ENCODE assay signal across 1 fruit fly cellular context in the genomic region with DNA sequence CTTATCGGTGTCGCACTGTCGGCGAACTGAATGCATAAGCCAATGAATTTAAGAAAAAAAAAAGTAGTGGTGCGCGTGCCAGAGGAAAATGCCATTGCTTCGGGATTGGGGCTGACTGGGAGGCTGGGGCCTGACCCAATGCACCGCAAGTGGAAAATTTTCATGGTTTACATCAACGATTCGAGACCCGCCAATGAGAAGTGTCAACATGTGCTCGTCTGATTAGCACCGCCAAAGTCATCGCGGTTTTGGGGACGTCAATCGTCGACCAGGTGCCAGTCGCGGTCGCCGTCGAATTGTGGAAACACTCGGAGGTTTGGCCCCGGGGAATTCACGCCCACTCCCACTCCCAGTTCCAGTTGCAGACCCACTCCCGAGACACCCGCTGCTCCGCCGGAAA.
TF ChIP-seq lines count a peak whose summit lies in the region.

No protein-coding gene starts in this region.

TF ChIP-seq in whole organism, embryonic, 481 proteins besides CTCF, POLR2A, EP300 and RAD21 (continued from another document):
- TF ChIP-seq CG33557 (GFP tag; optimal IDR thresholded peaks at IDR 0.05; lab: Kevin White, UChicago) (no peak), CrebB (tag; optimal IDR thresholded peaks at IDR 0.05; lab: Kevin White, UChicago) (peak; percentile 28), CG15479 (GFP tag; optimal IDR thresholded peaks at IDR 0.05; lab: Kevin White, UChicago) (no peak), bab2 (GFP tag; optimal IDR thresholded peaks at IDR 0.05; lab: Kevin White, UChicago) (peak; percentile 2), Hey (tag; optimal IDR thresholded peaks at IDR 0.05; lab: Kevin White, UChicago) (peak; percentile 33), dm (GFP tag; optimal IDR thresholded peaks at IDR 0.05; lab: Kevin White, UChicago) (no peak), ci (GFP tag; IDR thresholded peaks at IDR 0.05; lab: Robert Waterston, UW) (peak; percentile 60; the same call in 2 of the 3 replicates), CG10209 (GFP tag; optimal IDR thresholded peaks at IDR 0.05; lab: Kevin White, UChicago) (peak; percentile 53), CG1233 (GFP tag; optimal IDR thresholded peaks at IDR 0.05; lab: Kevin White, UChicago) (peak; percentile 6), B-H1 (GFP tag; IDR thresholded peaks at IDR 0.05; lab: Robert Waterston, UW) (no peak), D (optimal IDR thresholded peaks at IDR 0.05; lab: Kevin White, UChicago) (no peak), D (GFP tag; optimal IDR thresholded peaks at IDR 0.05; lab: Kevin White, UChicago) (peak; percentile 7), CG16779 (GFP tag; IDR thresholded peaks at IDR 0.05; lab: Robert Waterston, UW) (0 out of 2 replicates have a peak, but pooled peaks have one; percentile 24), CG6813 (GFP tag; optimal IDR thresholded peaks at IDR 0.05; lab: Kevin White, UChicago) (peak; percentile 52), rib (GFP tag; IDR thresholded peaks at IDR 0.05; lab: Robert Waterston, UW) (0 out of 2 replicates have a peak, but pooled peaks have one; percentile 35), HHEX (GFP tag; optimal IDR thresholded peaks at IDR 0.05; lab: Kevin White, UChicago) (peak; percentile 2), fu2 (GFP tag; optimal IDR thresholded peaks at IDR 0.05; lab: Kevin White, UChicago) (no peak), CG7372 (GFP tag; IDR thresholded peaks at IDR 0.05; lab: Robert Waterston, UW) (no peak), CG2678 (tag; optimal IDR thresholded peaks at IDR 0.05; lab: Kevin White, UChicago) (peak; percentile 13), CG14965 (GFP tag; optimal IDR thresholded peaks at IDR 0.05; lab: Kevin White, UChicago; ENCODE audit: borderline replicate concordance) (no peak), CG4328 (GFP tag; optimal IDR thresholded peaks at IDR 0.05; lab: Kevin White, UChicago) (peak; percentile 56), Doc2 (GFP tag; IDR thresholded peaks at IDR 0.05; lab: Robert Waterston, UW) (no peak), CHES-1-like (GFP tag; optimal IDR thresholded peaks at IDR 0.05; lab: Kevin White, UChicago) (peak; percentile 18), CG32532 (GFP tag; IDR thresholded peaks at IDR 0.05; lab: Robert Waterston, UW) (peak; percentile 20; the same call in 1 of the 2 replicates), Fer1 (GFP tag; optimal IDR thresholded peaks at IDR 0.05; lab: Kevin White, UChicago) (peak; percentile 62), Hr3 (GFP tag; optimal IDR thresholded peaks at IDR 0.05; lab: Kevin White, UChicago) (no peak), CG13296 (GFP tag; optimal IDR thresholded peaks at IDR 0.05; lab: Kevin White, UChicago) (peak; percentile 44), MTF-1 (GFP tag; optimal IDR thresholded peaks at IDR 0.05; lab: Kevin White, UChicago; ENCODE audit: borderline replicate concordance) (peak; percentile 23), toy (GFP tag; IDR thresholded peaks at IDR 0.05; lab: Robert Waterston, UW) (0 out of 2 replicates have a peak, but pooled peaks have one; percentile 27), lab (GFP tag; optimal IDR thresholded peaks at IDR 0.05; lab: Kevin White, UChicago) (peak; percentile 71), seq (GFP tag; IDR thresholded peaks at IDR 0.05; lab: Robert Waterston, UW) (peak; percentile 34; the same call in 1 of the 2 replicates), Lhr (GFP tag; optimal IDR thresholded peaks at IDR 0.05; lab: Kevin White, UChicago) (peak; percentile 4), lola (GFP tag; optimal IDR thresholded peaks at IDR 0.05; lab: Kevin White, UChicago) (no peak), CG9932 (GFP tag; IDR thresholded peaks at IDR 0.05; lab: Robert Waterston, UW) (peak; percentile 43; the same call in 1 of the 2 replicates), CG17385 (GFP tag; optimal IDR thresholded peaks at IDR 0.05; lab: Kevin White, UChicago) (peak; percentile 12), bigmax (GFP tag; optimal IDR thresholded peaks at IDR 0.05; lab: Kevin White, UChicago) (no peak), stc (GFP tag; IDR thresholded peaks at IDR 0.05; lab: Robert Waterston, UW) (peak; percentile 20; the same call in 1 of the 2 replicates), CG3281 (GFP tag; optimal IDR thresholded peaks at IDR 0.05; lab: Kevin White, UChicago) (peak; percentile 31), Rfx (GFP tag; IDR thresholded peaks at IDR 0.05; lab: Robert Waterston, UW) (peak; percentile 33; the same call in 1 of the 2 replicates), CG10321 (GFP tag; IDR thresholded peaks at IDR 0.05; lab: Robert Waterston, UW) (0 out of 2 replicates have a peak, but pooled peaks have one; percentile 26), CG17802 (tag; optimal IDR thresholded peaks at IDR 0.05; lab: Kevin White, UChicago) (no peak), CG31365 (tag; optimal IDR thresholded peaks at IDR 0.05; lab: Kevin White, UChicago) (peak; percentile 31), salm (tag; optimal IDR thresholded peaks at IDR 0.05; lab: Kevin White, UChicago) (no peak), Adf1 (GFP tag; IDR thresholded peaks at IDR 0.05; lab: Robert Waterston, UW) (0 out of 2 replicates have a peak, but pooled peaks have one; percentile 8), CG5180 (GFP tag; optimal IDR thresholded peaks at IDR 0.05; lab: Kevin White, UChicago) (peak; percentile 14), sr (GFP tag; IDR thresholded peaks at IDR 0.05; lab: Robert Waterston, UW) (0 out of 3 replicates have a peak, but pooled peaks have one; percentile 8), CG18619 (GFP tag; optimal IDR thresholded peaks at IDR 0.05; lab: Kevin White, UChicago) (peak; percentile 35), Optix (GFP tag; IDR thresholded peaks at IDR 0.05; lab: Robert Waterston, UW) (peak; percentile 29; the same call in 1 of the 3 replicates), CG12659 (GFP tag; optimal IDR thresholded peaks at IDR 0.05; lab: Kevin White, UChicago) (peak; percentile 12), sob (GFP tag; IDR thresholded peaks at IDR 0.05; lab: Robert Waterston, UW) (0 out of 2 replicates have a peak, but pooled peaks have one; percentile 35), CG3407 (GFP tag; optimal IDR thresholded peaks at IDR 0.05; lab: Kevin White, UChicago) (peak; percentile 54), Sox100B (GFP tag; optimal IDR thresholded peaks at IDR 0.05; lab: Kevin White, UChicago) (no peak), ind (GFP tag; optimal IDR thresholded peaks at IDR 0.05; lab: Kevin White, UChicago) (no peak), CG17359 (tag; optimal IDR thresholded peaks at IDR 0.05; lab: Kevin White, UChicago) (peak; percentile 47), ara (GFP tag; IDR thresholded peaks at IDR 0.05; lab: Robert Waterston, UW) (no peak), CG2875 (GFP tag; optimal IDR thresholded peaks at IDR 0.05; lab: Kevin White, UChicago) (peak; percentile 14), caup (GFP tag; optimal IDR thresholded peaks at IDR 0.05; lab: Kevin White, UChicago; ENCODE audit: severe bottlenecking) (peak; percentile 3), CG9727 (GFP tag; optimal IDR thresholded peaks at IDR 0.05; lab: Kevin White, UChicago) (peak; percentile 27), E2f2 (GFP tag; IDR thresholded peaks at IDR 0.05; lab: Robert Waterston, UW) (0 out of 2 replicates have a peak, but pooled peaks have one; percentile 24), CG11456 (GFP tag; IDR thresholded peaks at IDR 0.05; lab: Robert Waterston, UW) (0 out of 3 replicates have a peak, but pooled peaks have one; percentile 8), ftz-f1 (GFP tag; optimal IDR thresholded peaks at IDR 0.05; lab: Kevin White, UChicago) (no peak), CG9609 (GFP tag; optimal IDR thresholded peaks at IDR 0.05; lab: Kevin White, UChicago) (no peak), gt (GFP tag; IDR thresholded peaks at IDR 0.05; lab: Robert Waterston, UW) (no peak), CG11723 (GFP tag; optimal IDR thresholded peaks at IDR 0.05; lab: Kevin White, UChicago) (peak; percentile 24), Hmx (GFP tag; optimal IDR thresholded peaks at IDR 0.05; lab: Kevin White, UChicago) (no peak), CG16813 (GFP tag; IDR thresholded peaks at IDR 0.05; lab: Robert Waterston, UW; ENCODE audit: partially characterized antibody) (no peak), CG10543 (GFP tag; optimal IDR thresholded peaks at IDR 0.05; lab: Kevin White, UChicago) (peak; percentile 68), wek (GFP tag; optimal IDR thresholded peaks at IDR 0.05; lab: Kevin White, UChicago) (peak; percentile 67), tna (GFP tag; IDR thresholded peaks at IDR 0.05; lab: Robert Waterston, UW; ENCODE audit: partially characterized antibody) (no peak), odd (GFP tag; optimal IDR thresholded peaks at IDR 0.05; lab: Kevin White, UChicago) (peak; percentile 8), CG1529 (GFP tag; optimal IDR thresholded peaks at IDR 0.05; lab: Kevin White, UChicago) (peak; percentile 40), CG31224 (GFP tag; IDR thresholded peaks at IDR 0.05; lab: Robert Waterston, UW) (0 out of 2 replicates have a peak, but pooled peaks have one; percentile 19), fd64A (GFP tag; optimal IDR thresholded peaks at IDR 0.05; lab: Kevin White, UChicago) (peak; percentile 11), Bgb (GFP tag; IDR thresholded peaks at IDR 0.05; lab: Robert Waterston, UW; ENCODE audit: partially characterized antibody) (no peak), CG12391 (tag; optimal IDR thresholded peaks at IDR 0.05; lab: Kevin White, UChicago) (no peak), Gug (GFP tag; IDR thresholded peaks at IDR 0.05; lab: Robert Waterston, UW) (no peak), CG6175 (GFP tag; IDR thresholded peaks at IDR 0.05; lab: Robert Waterston, UW) (0 out of 3 replicates have a peak, but pooled peaks have one; percentile 54), Fer3 (tag; optimal IDR thresholded peaks at IDR 0.05; lab: Kevin White, UChicago) (peak; percentile 8), CG15601 (tag; optimal IDR thresholded peaks at IDR 0.05; lab: Kevin White, UChicago) (peak; percentile 43), row (GFP tag; IDR thresholded peaks at IDR 0.05; lab: Robert Waterston, UW) (no peak), scrt (GFP tag; optimal IDR thresholded peaks at IDR 0.05; lab: Kevin White, UChicago) (peak; percentile 34), CG12769 (tag; optimal IDR thresholded peaks at IDR 0.05; lab: Kevin White, UChicago) (peak; percentile 60), CG14014 (GFP tag; IDR thresholded peaks at IDR 0.05; lab: Robert Waterston, UW) (peak; percentile 54; the same call in 1 of the 2 replicates), CG13287 (GFP tag; IDR thresholded peaks at IDR 0.05; lab: Robert Waterston, UW; ENCODE audit: partially characterized antibody) (no peak), CG6765 (GFP tag; optimal IDR thresholded peaks at IDR 0.05; lab: Kevin White, UChicago) (peak; percentile 51), Kr (GFP tag; optimal IDR thresholded peaks at IDR 0.05; lab: Kevin White, UChicago) (no peak), CG12071 (GFP tag; optimal IDR thresholded peaks at IDR 0.05; lab: Kevin White, UChicago) (peak; percentile 59), CG17912 (GFP tag; optimal IDR thresholded peaks at IDR 0.05; lab: Kevin White, UChicago) (peak; percentile 28), Med (GFP tag; lab: Kevin White, UChicago) (peak; percentile 85), hkb (optimal IDR thresholded peaks at IDR 0.05; lab: Kevin White, UChicago) (no peak), hkb (GFP tag; IDR thresholded peaks at IDR 0.05; lab: Robert Waterston, UW) (0 out of 2 replicates have a peak, but pooled peaks have one; percentile 29), sim (GFP tag; IDR thresholded peaks at IDR 0.05; lab: Robert Waterston, UW) (0 out of 2 replicates have a peak, but pooled peaks have one; percentile 19), zfh2 (GFP tag; optimal IDR thresholded peaks at IDR 0.05; lab: Kevin White, UChicago) (no peak), Hmr (GFP tag; optimal IDR thresholded peaks at IDR 0.05; lab: Kevin White, UChicago) (peak; percentile 47), CG3726 (GFP tag; IDR thresholded peaks at IDR 0.05; lab: Robert Waterston, UW) (0 out of 3 replicates have a peak, but pooled peaks have one; percentile 5), CG1603 (tag; optimal IDR thresholded peaks at IDR 0.05; lab: Kevin White, UChicago) (peak; percentile 19), jumu (GFP tag; optimal IDR thresholded peaks at IDR 0.05; lab: Kevin White, UChicago) (peak; percentile 13), Ravus (GFP tag; IDR thresholded peaks at IDR 0.05; lab: Robert Waterston, UW) (no peak), CG8290 (GFP tag; optimal IDR thresholded peaks at IDR 0.05; lab: Kevin White, UChicago) (no peak), CG8290 (tag; optimal IDR thresholded peaks at IDR 0.05; lab: Kevin White, UChicago) (peak in 1 of 2 experiments; percentile 59), Pdp1 (GFP tag; optimal IDR thresholded peaks at IDR 0.05; lab: Kevin White, UChicago) (peak in 1 of 2 experiments; percentile 17), vfl (GFP tag; optimal IDR thresholded peaks at IDR 0.05; lab: Kevin White, UChicago) (no peak), Dbx (GFP tag; IDR thresholded peaks at IDR 0.05; lab: Robert Waterston, UW) (0 out of 3 replicates have a peak, but pooled peaks have one; percentile 51), H15 (GFP tag; IDR thresholded peaks at IDR 0.05; lab: Robert Waterston, UW) (0 out of 3 replicates have a peak, but pooled peaks have one; percentile 48), Dll (GFP tag; IDR thresholded peaks at IDR 0.05; lab: Robert Waterston, UW; ENCODE audit: partially characterized antibody) (no peak), CG8281 (tag; optimal IDR thresholded peaks at IDR 0.05; lab: Kevin White, UChicago) (no peak), Doc3 (GFP tag; IDR thresholded peaks at IDR 0.05; lab: Robert Waterston, UW; ENCODE audit: partially characterized antibody) (no peak), gce (GFP tag; IDR thresholded peaks at IDR 0.05; lab: Robert Waterston, UW) (0 out of 3 replicates have a peak, but pooled peaks have one; percentile 28), Blimp-1 (GFP tag; optimal IDR thresholded peaks at IDR 0.05; lab: Kevin White, UChicago) (peak; percentile 22), org-1 (GFP tag; optimal IDR thresholded peaks at IDR 0.05; lab: Kevin White, UChicago) (peak; percentile 31), lov (optimal IDR thresholded peaks at IDR 0.05; lab: Kevin White, UChicago) (no peak), lov (GFP tag; IDR thresholded peaks at IDR 0.05; lab: Robert Waterston, UW) (peak; percentile 42; the same call in 1 of the 3 replicates)
